Fruit fly (Drosophila melanogaster): ENCODE measurements around the gene CG15535.

The CG15535 gene

DNA sequence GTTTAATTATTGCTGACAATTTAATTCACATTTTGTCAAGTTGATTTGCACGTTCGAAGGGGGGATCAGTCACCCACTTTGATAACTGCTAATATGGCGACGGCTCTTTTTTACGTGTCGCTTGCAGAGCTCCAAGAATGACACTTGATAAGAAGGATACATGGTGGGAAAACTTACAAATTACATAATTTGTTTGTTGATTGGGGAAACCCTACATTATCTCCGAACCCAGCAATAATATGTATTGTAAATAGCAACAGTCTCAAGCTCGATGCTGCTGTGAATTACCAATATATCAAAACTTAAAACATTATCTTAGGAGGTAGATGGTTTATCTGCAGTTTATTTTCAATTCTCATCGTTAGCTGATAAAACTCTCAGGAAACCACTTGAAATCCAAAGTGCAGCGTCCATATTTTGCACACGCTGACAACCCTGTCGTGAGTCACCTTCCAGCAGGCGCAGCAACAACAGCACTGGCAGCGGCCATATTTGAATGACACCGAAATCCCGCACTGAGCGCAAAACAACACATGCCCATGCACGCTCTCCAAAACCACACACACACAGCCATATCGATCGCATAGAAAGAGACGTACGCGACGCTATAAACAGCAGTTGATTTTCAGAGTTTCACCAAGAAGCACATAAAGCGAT lies 35.4 kb downstream of the CG15535 start (continued):
- TF ChIP-seq CG2875 (GFP tag; optimal IDR thresholded peaks at IDR 0.05) = peak; percentile 92
- TF ChIP-seq CG3995 (GFP tag; optimal IDR thresholded peaks at IDR 0.05) = peak; percentile 85
- peak; percentile 80 for TF ChIP-seq B-H2 (GFP tag; optimal IDR thresholded peaks at IDR 0.05)
- peak; percentile 98 for TF ChIP-seq CG16863 (GFP tag; optimal IDR thresholded peaks at IDR 0.05)
- TF ChIP-seq Fer2 (tag; optimal IDR thresholded peaks at IDR 0.05) = peak; percentile 90
- peak; percentile 81 for TF ChIP-seq Hey (tag; optimal IDR thresholded peaks at IDR 0.05)
- peak; percentile 97 for TF ChIP-seq az2 (GFP tag; optimal IDR thresholded peaks at IDR 0.05)
- peak; percentile 64 for TF ChIP-seq CG17912 (GFP tag; optimal IDR thresholded peaks at IDR 0.05)
- peak; percentile 70 for TF ChIP-seq Kr (GFP tag; optimal IDR thresholded peaks at IDR 0.05)
- TF ChIP-seq grau (tag; optimal IDR thresholded peaks at IDR 0.05) = peak; percentile 95
- peak; percentile 91 for TF ChIP-seq vfl (GFP tag; optimal IDR thresholded peaks at IDR 0.05)
- peak; percentile 91 for TF ChIP-seq croc (GFP tag; conservative IDR thresholded peaks at IDR 0.05)
- peak; percentile 99 for TF ChIP-seq CG9727 (GFP tag; optimal IDR thresholded peaks at IDR 0.05)
- TF ChIP-seq schlank (tag; optimal IDR thresholded peaks at IDR 0.05) = peak; percentile 88
- peak; percentile 99 for TF ChIP-seq CG13775 (GFP tag; optimal IDR thresholded peaks at IDR 0.05)
- TF ChIP-seq repo (GFP tag; optimal IDR thresholded peaks at IDR 0.05) = peak; percentile 95
- TF ChIP-seq CG6272 (GFP tag; IDR thresholded peaks at IDR 0.05) = peak; percentile 85
- peak; percentile 99 for TF ChIP-seq Usf (GFP tag; optimal IDR thresholded peaks at IDR 0.05)
- peak; percentile 92 for TF ChIP-seq Sox102F (GFP tag; optimal IDR thresholded peaks at IDR 0.05)
- peak; percentile 63; the same call in 1 of the 2 replicates for TF ChIP-seq Doc2 (GFP tag; IDR thresholded peaks at IDR 0.05)
- peak; percentile 82 for TF ChIP-seq CG30020 (tag; optimal IDR thresholded peaks at IDR 0.05)
- peak; percentile 85 for TF ChIP-seq Nf-YB (GFP tag; optimal IDR thresholded peaks at IDR 0.05)
- peak; percentile 88 for TF ChIP-seq CG6175 (GFP tag; IDR thresholded peaks at IDR 0.05)
- TF ChIP-seq Sry-δ (GFP tag; optimal IDR thresholded peaks at IDR 0.05) = peak; percentile 70
- TF ChIP-seq Jarid2 (GFP tag; optimal IDR thresholded peaks at IDR 0.05) = peak; percentile 79
- peak; percentile 34; the same call in 1 of the 2 replicates for TF ChIP-seq CG43689 (GFP tag; IDR thresholded peaks at IDR 0.05)
- peak; percentile 97 for TF ChIP-seq odd (GFP tag; optimal IDR thresholded peaks at IDR 0.05)
- peak; percentile 88 for TF ChIP-seq trh (GFP tag; optimal IDR thresholded peaks at IDR 0.05)
- TF ChIP-seq Sox100B (GFP tag; optimal IDR thresholded peaks at IDR 0.05) = peak; percentile 99
- TF ChIP-seq zf30C (GFP tag; optimal IDR thresholded peaks at IDR 0.05) = peak; percentile 4
- TF ChIP-seq CG1024 (GFP tag; IDR thresholded peaks at IDR 0.05) = peak; percentile 62; the same call in 1 of the 2 replicates
- TF ChIP-seq Ets65A (GFP tag) = peak; percentile 100
- peak; percentile 92 for TF ChIP-seq fd3F (GFP tag; optimal IDR thresholded peaks at IDR 0.05)
- TF ChIP-seq sim (GFP tag; IDR thresholded peaks at IDR 0.05) = peak; percentile 75
- peak; percentile 26 to 77 for TF ChIP-seq crp (GFP tag; optimal IDR thresholded peaks at IDR 0.05)
- peak; percentile 94 for TF ChIP-seq CG12942 (GFP tag; optimal IDR thresholded peaks at IDR 0.05)
- peak; percentile 73 for TF ChIP-seq kah (GFP tag; optimal IDR thresholded peaks at IDR 0.05)
- TF ChIP-seq p53 (GFP tag; optimal IDR thresholded peaks at IDR 0.05) = peak; percentile 93
- peak; percentile 87 for TF ChIP-seq Mrtf (GFP tag; IDR thresholded peaks at IDR 0.05)
- no peak for TF ChIP-seq Scr (GFP tag; IDR thresholded peaks at IDR 0.05; ENCODE audit: partially characterized antibody)
- TF ChIP-seq E2f1 (GFP tag; IDR thresholded peaks at IDR 0.05) = peak; percentile 87
- TF ChIP-seq wor (GFP tag; IDR thresholded peaks at IDR 0.05) = peak; percentile 89
- peak; percentile 84 for TF ChIP-seq CG11085 (GFP tag; IDR thresholded peaks at IDR 0.05)
- peak; percentile 90 for TF ChIP-seq CG4854 (GFP tag; optimal IDR thresholded peaks at IDR 0.05)
- peak; percentile 91 for TF ChIP-seq CG13296 (GFP tag; optimal IDR thresholded peaks at IDR 0.05)
- TF ChIP-seq zen2 (GFP tag; IDR thresholded peaks at IDR 0.05; ENCODE audit: partially characterized antibody) = no peak
- peak; percentile 89 for TF ChIP-seq Optix (GFP tag; IDR thresholded peaks at IDR 0.05)
- TF ChIP-seq CG6765 (GFP tag; optimal IDR thresholded peaks at IDR 0.05) = peak; percentile 94
- peak; percentile 62; the same call in 1 of the 2 replicates for TF ChIP-seq Adf1 (GFP tag; IDR thresholded peaks at IDR 0.05)
- TF ChIP-seq esg (GFP tag; conservative IDR thresholded peaks at IDR 0.05) = peak; percentile 90

Measured in whole organism, embryonic.